Worm (Caenorhabditis elegans): ENCODE measurements around the gene ccm-2.

ccm-2 gene

DNA sequence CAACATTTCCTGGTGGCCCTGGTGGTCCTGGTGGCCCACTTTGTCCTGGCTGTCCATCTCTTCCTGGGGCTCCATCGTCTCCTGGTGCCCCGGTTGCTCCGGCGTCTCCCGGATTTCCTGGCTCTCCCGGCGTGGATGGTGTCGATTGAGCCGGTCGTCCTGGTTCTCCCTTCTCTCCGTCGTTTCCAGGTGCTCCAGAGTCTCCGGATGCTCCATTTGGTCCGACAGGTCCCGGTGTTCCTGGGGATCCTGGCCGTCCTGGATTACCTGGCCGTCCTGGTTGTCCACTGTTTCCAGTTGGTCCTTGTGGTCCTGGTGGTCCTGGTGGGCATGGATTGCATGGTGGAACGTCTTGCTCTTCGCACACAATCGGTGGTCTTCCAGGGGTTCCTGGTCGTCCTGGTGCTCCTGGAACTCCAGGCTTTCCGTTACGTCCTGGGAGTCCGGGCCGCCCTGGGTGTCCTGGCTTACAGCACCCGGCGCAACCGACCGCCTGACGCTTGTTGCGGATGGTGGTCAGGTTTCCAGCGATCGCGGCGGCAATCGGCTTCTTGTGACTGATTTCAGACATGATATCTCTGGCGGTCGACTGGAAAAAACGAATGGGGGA is 15.9 kb upstream of the ccm-2 start:
- TF ChIP-seq T22C8.4 (GFP tag; IDR thresholded peaks at IDR 0.05) (no peak), med-1 (GFP tag; optimal IDR thresholded peaks at IDR 0.05; ENCODE audit: insufficient read depth) (no peak), flt-1 (GFP tag; IDR thresholded peaks at IDR 0.05) (no peak)

DNA sequence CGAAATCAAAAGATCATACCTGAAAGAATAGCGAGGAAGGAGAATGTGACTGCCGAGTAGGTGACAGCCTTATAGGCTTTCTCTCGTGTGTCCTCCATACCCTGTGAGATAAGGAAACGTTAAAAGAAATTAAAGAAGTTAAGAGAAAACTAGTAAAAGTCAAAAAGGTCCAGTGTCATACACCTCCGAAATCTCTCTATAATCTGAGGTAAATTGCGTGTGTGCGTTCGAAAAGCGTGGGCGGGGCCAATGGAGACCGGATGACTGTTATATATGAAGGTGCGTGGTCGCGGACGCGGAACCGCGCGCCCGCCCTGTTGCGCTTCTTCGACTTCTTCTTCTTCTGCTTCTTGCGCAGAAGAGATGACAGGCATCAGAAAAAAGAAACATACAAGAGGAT is 14.3 kb upstream of the ccm-2 start, which contains the start of gene col-109:
TSS of gene col-109 (minus strand) at position 101 of the 400 bp plus-strand sequence.
- no peak for TF ChIP-seq ztf-29 (GFP tag; IDR thresholded peaks at IDR 0.05)

DNA sequence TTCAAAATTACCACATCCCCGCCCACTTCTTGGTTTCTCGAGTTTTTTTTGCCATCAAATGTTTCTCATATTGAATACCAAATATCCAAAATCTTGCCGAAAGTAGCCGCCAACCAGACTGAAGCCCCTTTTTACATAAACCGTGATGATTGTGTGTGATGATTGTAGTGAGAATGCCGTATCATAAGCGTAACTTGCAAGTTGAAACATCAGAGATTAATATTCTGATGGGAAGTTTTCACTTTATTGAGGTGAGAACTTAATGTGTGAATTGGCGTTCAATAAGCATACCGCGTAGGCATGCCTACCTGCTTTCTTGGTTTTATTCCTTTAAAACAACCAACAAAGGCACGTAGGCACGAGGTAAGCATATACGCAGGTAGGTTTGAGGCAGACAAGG is 12.9 kb upstream of the ccm-2 start, which contains the start of gene Y38C1BA.4:
TSS of gene Y38C1BA.4 (plus strand) at position 301 of the 400 bp plus-strand sequence.
- no peak for TF ChIP-seq klf-2 (GFP tag; conservative IDR thresholded peaks at IDR 0.05)
- no peak for TF ChIP-seq ref-1 (GFP tag; conservative IDR thresholded peaks at IDR 0.05)
- no peak for TF ChIP-seq cog-1 (tag; optimal IDR thresholded peaks at IDR 0.05)
- no peak for TF ChIP-seq tab-1 (GFP tag; IDR thresholded peaks at IDR 0.05)
- TF ChIP-seq flt-1 (GFP tag; IDR thresholded peaks at IDR 0.05), result no peak
- TF ChIP-seq T22C8.4 (GFP tag; IDR thresholded peaks at IDR 0.05), result no peak
- TF ChIP-seq med-1 (GFP tag; optimal IDR thresholded peaks at IDR 0.05; ENCODE audit: insufficient read depth), result no peak
- TF ChIP-seq ztf-23 (GFP tag; IDR thresholded peaks at IDR 0.05), result no peak
- TF ChIP-seq ztf-29 (GFP tag; IDR thresholded peaks at IDR 0.05), result no peak

DNA sequence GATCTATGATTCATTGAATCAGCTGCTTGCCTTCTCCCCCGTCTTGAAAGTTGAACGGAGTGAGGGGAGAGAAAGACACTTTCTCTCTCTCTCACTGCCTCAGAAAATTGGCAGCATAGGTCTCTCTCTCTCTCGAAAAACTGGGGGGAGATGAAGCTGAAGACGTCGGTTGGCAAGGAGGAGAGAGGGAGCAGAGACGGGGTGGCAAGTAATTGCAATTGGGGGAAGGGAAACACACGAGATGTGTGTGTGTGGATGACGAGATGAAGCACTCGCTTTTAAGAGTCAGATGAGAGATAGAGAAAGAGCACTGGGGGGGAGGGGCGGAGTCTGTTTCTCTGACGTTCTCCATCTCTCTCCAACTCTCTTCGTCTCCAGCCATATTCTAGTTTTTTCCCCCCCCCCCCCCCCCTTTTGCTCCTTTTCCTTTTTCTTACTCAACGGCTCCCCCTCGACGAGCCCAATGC is 10.3 kb upstream of the ccm-2 start, which contains the start of gene cmk-1:
TSS of gene cmk-1 (plus strand) at position 417 of the 467 bp plus-strand sequence.
- TF ChIP-seq T22C8.4 (GFP tag; IDR thresholded peaks at IDR 0.05), result no peak
- TF ChIP-seq ztf-29 (GFP tag; IDR thresholded peaks at IDR 0.05), result no peak
- TF ChIP-seq cog-1 (tag; optimal IDR thresholded peaks at IDR 0.05), result no peak
- no peak for TF ChIP-seq tab-1 (GFP tag; IDR thresholded peaks at IDR 0.05)
- TF ChIP-seq ztf-23 (GFP tag; IDR thresholded peaks at IDR 0.05), result no peak
- TF ChIP-seq flt-1 (GFP tag; IDR thresholded peaks at IDR 0.05), result no peak
- TF ChIP-seq med-1 (GFP tag; optimal IDR thresholded peaks at IDR 0.05; ENCODE audit: insufficient read depth), result no peak
- TF ChIP-seq klf-2 (GFP tag; conservative IDR thresholded peaks at IDR 0.05), result no peak
- TF ChIP-seq ref-1 (GFP tag; conservative IDR thresholded peaks at IDR 0.05), result no peak

DNA sequence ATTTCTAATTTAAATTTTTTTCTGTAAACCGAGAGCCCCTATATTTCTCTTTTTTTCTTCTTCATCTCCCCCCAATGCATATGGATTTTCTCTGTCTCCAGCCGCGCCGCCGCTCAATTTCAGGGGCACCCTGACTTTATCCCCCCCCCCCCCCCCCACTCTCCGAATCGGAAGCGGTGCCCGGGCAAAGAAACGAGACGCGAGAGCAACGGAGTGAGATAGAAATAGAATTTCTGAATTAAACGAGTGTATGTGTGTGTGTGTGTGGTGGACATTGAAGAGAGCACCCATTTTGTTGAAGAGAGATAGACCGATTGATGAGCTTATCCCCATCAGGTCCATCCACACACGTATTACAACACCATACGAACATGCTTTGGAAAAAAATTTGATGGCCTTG is 8.6 kb upstream of the ccm-2 start:
- TF ChIP-seq ztf-29 (GFP tag; IDR thresholded peaks at IDR 0.05), result no peak
- TF ChIP-seq klf-2 (GFP tag; conservative IDR thresholded peaks at IDR 0.05), result no peak
- no peak for TF ChIP-seq tab-1 (GFP tag; IDR thresholded peaks at IDR 0.05)
- no peak for TF ChIP-seq med-1 (GFP tag; optimal IDR thresholded peaks at IDR 0.05; ENCODE audit: insufficient read depth)
- no peak for TF ChIP-seq flt-1 (GFP tag; IDR thresholded peaks at IDR 0.05)
- TF ChIP-seq ref-1 (GFP tag; conservative IDR thresholded peaks at IDR 0.05), result no peak
- TF ChIP-seq ztf-23 (GFP tag; IDR thresholded peaks at IDR 0.05), result no peak
- no peak for TF ChIP-seq T22C8.4 (GFP tag; IDR thresholded peaks at IDR 0.05)
- TF ChIP-seq cog-1 (tag; optimal IDR thresholded peaks at IDR 0.05), result no peak

DNA sequence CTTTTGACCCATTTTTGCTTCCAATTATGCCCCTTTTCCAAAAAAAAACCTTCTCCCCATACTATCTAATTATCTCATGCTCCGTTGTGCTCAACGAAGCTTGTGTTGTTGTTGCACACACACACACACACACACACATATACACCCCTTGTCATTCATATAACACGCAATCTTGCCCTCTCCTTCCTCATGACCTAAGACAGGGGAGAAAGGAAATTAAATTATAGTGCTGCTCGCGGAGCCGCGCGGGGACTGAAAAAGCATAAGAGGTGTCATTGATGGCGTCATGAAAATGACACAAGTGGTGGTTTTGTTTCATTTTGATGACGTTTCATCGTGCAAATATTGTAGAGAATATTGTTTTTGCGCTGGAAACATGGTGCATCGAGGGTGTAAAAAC is 7.7 kb upstream of the ccm-2 start:
- TF ChIP-seq cog-1 (tag; optimal IDR thresholded peaks at IDR 0.05), result no peak
- TF ChIP-seq ztf-23 (GFP tag; IDR thresholded peaks at IDR 0.05), result no peak
- no peak for TF ChIP-seq med-1 (GFP tag; optimal IDR thresholded peaks at IDR 0.05; ENCODE audit: insufficient read depth)
- no peak for TF ChIP-seq ref-1 (GFP tag; conservative IDR thresholded peaks at IDR 0.05)
- TF ChIP-seq klf-2 (GFP tag; conservative IDR thresholded peaks at IDR 0.05), result no peak
- no peak for TF ChIP-seq flt-1 (GFP tag; IDR thresholded peaks at IDR 0.05)

DNA sequence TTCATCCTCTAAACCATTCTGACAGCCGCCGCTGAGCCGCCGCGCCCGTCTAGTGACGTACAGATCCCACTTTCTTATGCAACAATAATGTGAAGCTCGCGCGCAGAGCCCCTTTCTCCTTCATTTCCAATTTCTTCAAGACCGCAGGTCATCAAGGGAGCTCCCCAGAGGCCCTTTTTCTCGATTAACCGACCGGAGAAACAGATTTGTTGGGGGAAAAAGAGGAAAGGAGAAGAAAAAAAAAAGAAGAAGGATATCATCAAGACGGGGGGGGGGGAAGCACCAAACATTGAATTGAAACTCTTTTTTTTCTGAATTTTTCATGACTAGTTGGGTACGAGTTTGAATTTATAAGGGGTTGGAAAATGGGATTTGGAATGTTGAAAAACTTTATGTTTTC is 7.1 kb upstream of the ccm-2 start:
- TF ChIP-seq T22C8.4 (GFP tag; IDR thresholded peaks at IDR 0.05) (no peak), tab-1 (GFP tag; IDR thresholded peaks at IDR 0.05) (no peak), flt-1 (GFP tag; IDR thresholded peaks at IDR 0.05) (no peak), ztf-29 (GFP tag; IDR thresholded peaks at IDR 0.05) (no peak), med-1 (GFP tag; optimal IDR thresholded peaks at IDR 0.05; ENCODE audit: insufficient read depth) (no peak), cog-1 (tag; optimal IDR thresholded peaks at IDR 0.05) (no peak), klf-2 (GFP tag; conservative IDR thresholded peaks at IDR 0.05) (no peak), ref-1 (GFP tag; conservative IDR thresholded peaks at IDR 0.05) (no peak), ztf-23 (GFP tag; IDR thresholded peaks at IDR 0.05) (no peak)

DNA sequence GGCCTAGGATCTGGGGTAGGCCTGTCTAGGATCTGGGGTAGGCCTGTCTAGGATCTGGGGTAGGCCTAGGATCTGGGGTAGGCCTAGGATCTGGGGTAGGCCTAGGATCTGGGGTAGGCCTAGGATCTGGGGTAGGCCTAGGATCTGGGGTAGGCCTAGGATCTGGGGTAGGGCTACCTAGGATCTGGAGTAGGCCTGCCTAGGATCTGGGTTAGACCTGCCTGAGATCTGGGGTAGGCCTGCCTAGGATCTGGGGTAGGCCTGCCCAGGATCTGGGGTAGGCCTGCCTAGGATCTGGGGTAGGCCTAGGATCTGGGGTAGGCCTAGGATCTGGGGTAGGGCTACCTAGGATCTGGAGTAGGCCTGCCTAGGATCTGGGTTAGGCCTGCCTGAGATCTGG is 3.3 kb upstream of the ccm-2 start:
- TF ChIP-seq ztf-23 (GFP tag; IDR thresholded peaks at IDR 0.05), result peak; percentile 97
- TF ChIP-seq flt-1 (GFP tag; IDR thresholded peaks at IDR 0.05), result peak; percentile 95
- peak; percentile 99 for TF ChIP-seq ref-1 (GFP tag; conservative IDR thresholded peaks at IDR 0.05)
- peak; percentile 99 for TF ChIP-seq klf-2 (GFP tag; conservative IDR thresholded peaks at IDR 0.05)
- peak; percentile 94 for TF ChIP-seq T22C8.4 (GFP tag; IDR thresholded peaks at IDR 0.05)
- peak; percentile 98 for TF ChIP-seq tab-1 (GFP tag; IDR thresholded peaks at IDR 0.05)
- TF ChIP-seq ztf-29 (GFP tag; IDR thresholded peaks at IDR 0.05), result peak; percentile 96

DNA sequence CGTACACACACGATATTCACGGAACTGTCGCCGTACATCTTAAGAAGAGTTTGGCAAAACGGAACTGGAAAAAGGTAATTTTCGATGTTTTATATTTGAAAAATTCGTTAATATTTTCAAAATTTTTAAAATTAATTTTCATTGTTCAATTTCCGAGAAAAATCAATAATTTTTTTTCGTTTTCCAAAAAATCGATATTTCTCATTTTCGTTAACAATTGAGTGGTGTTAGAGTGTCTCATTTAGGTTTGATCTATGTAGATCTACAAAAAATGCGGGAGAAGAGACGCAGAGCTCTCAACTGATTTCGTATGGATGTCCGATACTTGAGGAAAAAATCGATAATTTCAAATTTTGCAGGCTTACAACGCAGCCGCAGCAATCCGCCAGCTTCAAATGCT is 1.3 kb upstream of the ccm-2 start:
- TF ChIP-seq T22C8.4 (GFP tag; IDR thresholded peaks at IDR 0.05), result peak; percentile 49; the same call in 1 of the 2 replicates
- TF ChIP-seq cog-1 (tag; optimal IDR thresholded peaks at IDR 0.05), result no peak
- TF ChIP-seq ztf-29 (GFP tag; IDR thresholded peaks at IDR 0.05), result no peak

DNA sequence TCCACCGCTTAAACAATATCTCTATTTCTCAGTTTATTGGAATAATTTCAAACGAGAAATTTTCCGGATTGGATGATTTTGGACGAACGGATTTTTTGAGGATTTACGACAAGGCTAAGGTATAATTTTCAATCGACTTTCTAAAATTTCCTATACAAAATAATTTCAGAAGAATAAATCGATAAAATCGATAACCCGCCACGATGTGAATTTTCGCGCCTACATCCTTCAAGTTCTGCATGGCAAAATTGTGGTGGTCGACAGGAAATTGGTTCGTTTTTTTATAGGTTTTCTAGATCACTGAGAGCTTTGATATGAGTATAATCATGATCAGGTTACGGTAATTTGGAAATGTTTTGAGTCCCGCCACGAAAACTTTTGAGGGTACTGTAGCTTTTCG is 544 bp downstream of the ccm-2 start:
- no peak for TF ChIP-seq ref-1 (GFP tag; conservative IDR thresholded peaks at IDR 0.05)
- TF ChIP-seq T22C8.4 (GFP tag; IDR thresholded peaks at IDR 0.05), result 0 out of 2 replicates have a peak, but pooled peaks have one; percentile 52
- TF ChIP-seq ztf-29 (GFP tag; IDR thresholded peaks at IDR 0.05), result no peak

DNA sequence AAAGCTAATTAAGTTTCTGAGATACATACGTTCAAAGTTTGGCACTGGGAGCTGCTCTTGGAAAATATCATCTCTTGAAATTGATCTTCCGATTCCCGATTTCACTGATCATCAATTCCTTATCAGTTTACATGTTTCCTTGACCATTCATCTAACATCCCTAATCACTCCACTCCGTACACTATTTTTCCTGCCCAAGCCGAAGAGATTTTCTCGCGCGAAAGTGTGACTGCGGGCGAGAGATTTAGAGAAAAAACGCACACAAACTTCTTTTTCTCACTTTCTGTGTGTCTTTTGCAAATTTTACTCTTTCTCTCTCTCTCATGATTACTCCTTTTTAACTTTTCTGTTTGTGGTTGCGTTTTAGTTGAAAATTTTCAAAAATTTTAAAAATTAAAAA is 2.7 kb downstream of the ccm-2 start:
- no peak for TF ChIP-seq ref-1 (GFP tag; conservative IDR thresholded peaks at IDR 0.05)
- no peak for TF ChIP-seq T22C8.4 (GFP tag; IDR thresholded peaks at IDR 0.05)
- TF ChIP-seq med-1 (GFP tag; optimal IDR thresholded peaks at IDR 0.05; ENCODE audit: insufficient read depth), result no peak
- TF ChIP-seq flt-1 (GFP tag; IDR thresholded peaks at IDR 0.05), result no peak
- peak; percentile 19; the same call in 1 of the 2 replicates for TF ChIP-seq ztf-29 (GFP tag; IDR thresholded peaks at IDR 0.05)
- TF ChIP-seq klf-2 (GFP tag; conservative IDR thresholded peaks at IDR 0.05), result no peak

Data from whole organism, midembryonic.